Worm (Caenorhabditis elegans): ENCODE measurements around the gene W08G11.5.
"Not testable (repeated sequence)": the region's sequence is repeated elsewhere in the genome, so short reads cannot be mapped to it uniquely, and the experiment has no call there.

The W08G11.5 gene

ce11 chrV:16346406-16347108, at the start of gene W08G11.5, which contains the start of gene W08G11.1:
W08G11.5 (minus strand) TSS chrV:16346506.
W08G11.1 (plus strand) TSS chrV:16347058.
- TF ChIP-seq unc-62 (GFP tag; optimal IDR thresholded peaks at IDR 0.05), result no peak

DNA sequence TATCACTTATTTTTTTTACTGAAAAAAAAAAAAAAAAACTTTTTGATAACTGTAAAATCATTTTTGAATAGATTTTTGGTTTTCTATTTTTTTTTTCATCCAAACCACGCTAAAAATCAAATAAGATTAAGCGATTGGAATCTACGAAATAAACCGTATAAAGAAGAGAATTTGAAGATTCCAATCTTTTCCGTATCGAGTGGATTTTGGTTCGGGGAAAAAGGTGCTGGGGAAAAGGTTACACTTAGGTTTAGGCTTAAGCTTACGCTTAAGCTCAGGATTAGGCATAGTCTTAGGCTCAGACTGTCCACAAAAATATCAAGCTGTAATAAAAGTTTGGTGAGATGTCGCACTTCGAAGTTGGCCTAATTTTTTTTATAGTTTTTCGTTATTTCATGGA, 49.4 kb upstream of the W08G11.5 start, which contains the start of gene F13A7.12:
F13A7.12 (plus strand) TSS at position 301 of the 400 bp plus-strand sequence.
- TF ChIP-seq unc-62 (GFP tag; optimal IDR thresholded peaks at IDR 0.05), result no peak

- TF ChIP-seq unc-62 (GFP tag; optimal IDR thresholded peaks at IDR 0.05), result no peak
Observed at ce11 chrV:16395131-16395530, 48.8 kb upstream of the W08G11.5 start, which contains the start of gene F13A7.11. F13A7.11 (minus strand) TSS chrV:16395304.

DNA sequence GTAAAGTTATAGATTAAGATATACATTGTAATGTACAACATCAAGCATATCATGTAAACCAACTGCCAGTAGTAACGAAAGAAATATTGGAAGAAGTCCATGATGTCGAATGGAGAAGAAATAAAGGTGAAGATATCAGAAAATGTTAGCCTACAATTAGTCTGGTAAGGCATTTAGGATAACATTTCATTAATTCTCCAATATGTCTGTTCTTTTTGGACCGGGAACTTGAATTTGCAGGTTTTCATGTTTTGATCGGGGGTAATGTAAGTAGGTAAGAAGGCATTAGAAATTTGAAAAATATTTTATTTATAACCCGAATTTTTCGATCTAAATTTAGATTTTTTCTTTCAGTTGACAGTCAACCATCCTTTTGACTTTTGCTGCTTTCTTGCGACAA, 47.4 kb upstream of the W08G11.5 start, which contains the start of gene srd-63:
srd-63 (minus strand) TSS at position 101 of the 400 bp plus-strand sequence.
- TF ChIP-seq unc-62 (GFP tag; optimal IDR thresholded peaks at IDR 0.05), result no peak

ce11 chrV:16390655-16391054, 44.3 kb upstream of the W08G11.5 start, which contains the start of gene gst-44:
gst-44 (plus strand) TSS chrV:16390891.
- TF ChIP-seq unc-62 (GFP tag; optimal IDR thresholded peaks at IDR 0.05), result no peak

- no peak for TF ChIP-seq unc-62 (GFP tag; optimal IDR thresholded peaks at IDR 0.05)
Observed at ce11 chrV:16388268-16388667, 42.0 kb upstream of the W08G11.5 start, which contains the start of gene sri-65. sri-65 (minus strand) TSS chrV:16388368.

ce11 chrV:16383729-16384128, 37.4 kb upstream of the W08G11.5 start, which contains the start of gene F13A7.7:
F13A7.7 (minus strand) TSS chrV:16383829.
- TF ChIP-seq unc-62 (GFP tag; optimal IDR thresholded peaks at IDR 0.05), result not testable (repeated sequence)

ce11 chrV:16382949-16383348, 36.6 kb upstream of the W08G11.5 start:
- no peak for TF ChIP-seq unc-62 (GFP tag; optimal IDR thresholded peaks at IDR 0.05)

DNA sequence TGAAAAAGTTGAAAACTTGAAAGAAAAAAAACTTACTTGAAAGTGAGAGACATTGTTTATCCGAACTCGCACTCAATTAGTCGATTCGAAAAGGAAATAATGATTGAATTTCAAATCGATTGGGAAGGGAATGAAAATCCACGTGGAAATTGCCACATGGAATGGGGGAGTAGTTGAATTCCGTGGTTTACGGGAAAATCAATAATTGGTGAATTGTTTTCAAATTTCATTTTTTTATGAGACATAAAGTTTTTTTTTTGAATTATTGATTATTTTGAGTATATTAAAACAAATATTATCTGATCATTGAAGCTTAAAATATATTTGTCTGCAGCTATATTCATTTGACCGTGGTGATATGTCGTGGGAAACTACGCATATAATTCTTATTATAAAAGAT, 31.5 kb upstream of the W08G11.5 start, which contains the start of gene F13A7.1:
F13A7.1 (minus strand) TSS at position 101 of the 400 bp plus-strand sequence.
- no peak for TF ChIP-seq unc-62 (GFP tag; optimal IDR thresholded peaks at IDR 0.05)

- no peak for TF ChIP-seq unc-62 (GFP tag; optimal IDR thresholded peaks at IDR 0.05)
Observed at ce11 chrV:16377188-16377587, 30.9 kb upstream of the W08G11.5 start.

DNA sequence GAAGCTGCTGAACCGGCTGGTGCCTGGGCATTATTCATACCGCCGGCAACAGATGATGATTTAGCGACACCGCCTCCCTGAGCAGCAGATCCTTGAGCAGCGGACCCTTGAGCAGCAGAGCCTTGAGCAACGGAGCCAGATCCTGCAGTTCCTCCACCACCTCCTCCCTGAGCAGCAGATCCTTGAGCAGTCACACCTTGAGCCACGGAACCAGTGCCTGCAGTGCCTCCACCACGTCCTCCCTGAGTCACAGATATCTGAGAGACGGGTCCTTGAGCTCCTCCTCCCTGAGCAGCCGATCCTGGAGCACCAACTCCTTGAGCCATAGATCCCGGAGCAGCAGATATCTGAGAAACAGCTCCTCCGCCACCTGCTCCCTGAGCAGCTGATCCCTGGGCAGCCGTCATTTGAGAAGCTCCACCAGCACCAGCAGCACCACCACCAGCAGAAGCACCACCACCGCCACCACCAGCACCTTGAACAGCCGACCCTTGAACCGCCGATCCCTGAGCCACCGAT, 30.2 kb upstream of the W08G11.5 start:
- no peak for TF ChIP-seq unc-62 (GFP tag; optimal IDR thresholded peaks at IDR 0.05)

ce11 chrV:16374676-16375075, 28.4 kb upstream of the W08G11.5 start, which contains the start of gene srv-34:
srv-34 (minus strand) TSS chrV:16374776.
- no peak for TF ChIP-seq unc-62 (GFP tag; optimal IDR thresholded peaks at IDR 0.05)

ce11 chrV:16370039-16370438, 23.7 kb upstream of the W08G11.5 start:
- TF ChIP-seq unc-62 (GFP tag; optimal IDR thresholded peaks at IDR 0.05), result no peak

- no peak for TF ChIP-seq unc-62 (GFP tag; optimal IDR thresholded peaks at IDR 0.05)
Observed at ce11 chrV:16368143-16368542, 21.8 kb upstream of the W08G11.5 start.

- TF ChIP-seq unc-62 (GFP tag; optimal IDR thresholded peaks at IDR 0.05), result no peak
Observed at ce11 chrV:16367575-16367974, 21.3 kb upstream of the W08G11.5 start, which contains the start of gene W08G11.3. W08G11.3 (plus strand) TSS chrV:16367681.

DNA sequence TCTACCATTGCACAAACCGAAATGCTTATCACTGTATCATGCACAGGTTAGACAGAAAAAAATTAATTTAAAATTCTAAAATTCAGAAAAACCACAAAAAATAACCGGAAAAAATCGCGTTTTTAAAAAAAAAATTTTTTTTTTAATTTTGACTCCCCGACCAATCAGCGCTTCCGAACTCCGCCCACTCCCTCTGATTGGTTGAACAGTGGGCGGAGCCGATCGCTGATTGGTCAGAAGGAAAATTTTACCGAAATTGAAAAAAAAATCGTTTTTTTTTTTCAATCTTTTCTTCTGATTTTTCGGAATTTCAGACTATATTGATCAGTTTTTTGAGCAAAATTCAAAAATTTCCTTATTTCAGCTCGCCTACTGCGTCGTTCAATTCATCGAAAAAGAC, 15.0 kb upstream of the W08G11.5 start:
- no peak for TF ChIP-seq unc-62 (GFP tag; optimal IDR thresholded peaks at IDR 0.05)

DNA sequence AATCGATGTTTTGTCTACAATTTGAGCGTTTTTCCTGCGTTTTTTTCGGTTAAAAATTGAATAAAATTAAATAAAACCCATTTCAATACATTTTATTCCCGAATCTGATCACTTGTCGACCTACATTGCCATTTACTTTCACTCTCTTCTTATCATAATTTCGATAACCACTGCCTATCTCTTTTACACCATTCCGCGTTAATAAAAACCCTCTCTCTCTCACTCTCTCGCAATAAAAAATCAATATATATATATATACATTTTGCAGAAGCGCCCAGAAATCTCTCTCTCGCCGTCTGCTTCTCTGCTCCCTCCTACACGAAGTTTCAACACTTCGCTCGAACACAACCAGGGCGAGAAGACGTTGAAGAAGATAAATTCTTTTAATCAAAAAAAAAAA, 10.9 kb upstream of the W08G11.5 start, which contains the start of gene pptr-1:
pptr-1 (plus strand) TSS at position 269 of the 400 bp plus-strand sequence.
- no peak for TF ChIP-seq unc-62 (GFP tag; optimal IDR thresholded peaks at IDR 0.05)
